Worm (Caenorhabditis elegans) whole organism, L4 larva: ENCODE data around the gene B0563.8.
A peak's percentile ranks its signal among the peaks of the same experiment; 100 is the strongest.

ENCODE experiments used
- F10B5.3 ChIP-seq: sonication (generic microtip); optimal IDR thresholded peaks from 2 replicates; lab custom pipeline; 2016; ENCODE audit warnings: mild to moderate bottlenecking, missing genetic modification characterization, missing compliant biosample characterization
- F26F4.8 ChIP-seq: fragments of 200-800 bp; sonication (Bioruptor generic); conservative IDR thresholded peaks from 2 replicates; pipeline ENCODE4 v1.3.6; 2022; ENCODE audit warnings: missing genetic modification characterization, missing compliant biosample characterization
- F49E8.2 ChIP-seq: sonication (generic microtip); optimal IDR thresholded peaks from 2 replicates; lab custom pipeline; 2016; ENCODE audit warnings: missing compliant biosample characterization, mild to moderate bottlenecking, missing genetic modification characterization, borderline replicate concordance
- Y105C5A.15 ChIP-seq: fragments of 200-800 bp; sonication (Bioruptor generic); IDR thresholded peaks from 2 replicates; pipeline ENCODE4 v1.3.6; 2022; ENCODE audit warnings: missing genetic modification characterization, missing compliant biosample characterization
- ZK337.2 ChIP-seq: fragments of 200-800 bp; sonication (Bioruptor generic); IDR thresholded peaks from 2 replicates; pipeline ENCODE4 v1.3.6; 2022; ENCODE audit warnings: missing genetic modification reagents, missing genetic modification characterization, missing compliant biosample characterization
- aha-1 ChIP-seq: fragments of 150-350 bp; peaks from one replicate; lab custom pipeline; 2014; ENCODE audit warnings: missing biosample characterization, missing genetic modification characterization
- aly-2 ChIP-seq: sonication (generic microtip); optimal IDR thresholded peaks from 2 replicates; lab custom pipeline; 2018; ENCODE audit warnings: missing biosample characterization, missing genetic modification characterization
- ceh-28 ChIP-seq: fragments of 150-350 bp; optimal IDR thresholded peaks from 2 replicates; lab custom pipeline; 2014; ENCODE audit warnings: missing biosample characterization, missing genetic modification reagents, missing genetic modification characterization
- ces-1 ChIP-seq: fragments of 150-350 bp; sonication (generic microtip); optimal IDR thresholded peaks from 4 replicates; lab custom pipeline; 2014; ENCODE audit warnings: missing biosample characterization, missing genetic modification reagents, missing genetic modification characterization
- ctbp-1 ChIP-seq: fragments of 200-800 bp; sonication (Bioruptor generic); IDR thresholded peaks from 2 replicates; pipeline ENCODE4 v1.3.6; 2022; ENCODE audit warnings: missing genetic modification reagents, missing genetic modification characterization, missing compliant biosample characterization
- daf-12 ChIP-seq: fragments of 150-350 bp; optimal IDR thresholded peaks from 2 replicates; lab custom pipeline; 2014; ENCODE audit warnings: missing biosample characterization, missing genetic modification reagents, missing genetic modification characterization
- daf-16 ChIP-seq, 3 experiments: sonication (generic microtip); optimal IDR thresholded peaks; 2 replicates each; lab custom pipeline; 2016 to 2017; ENCODE audit warnings: missing genetic modification characterization in 3 of 3, missing genetic modification reagents in 3 of 3, mild to moderate bottlenecking in 2 of 3, missing compliant biosample characterization in 2 of 3, missing biosample characterization in 1 of 3, moderate library complexity in 1 of 3
- daf-8 ChIP-seq: fragments of 200-800 bp; sonication (Bioruptor generic); IDR thresholded peaks from 2 replicates; pipeline ENCODE4 v1.3.6; 2022; ENCODE audit warnings: missing genetic modification characterization, missing compliant biosample characterization
- dmd-6 ChIP-seq: fragments of 200-800 bp; sonication (Bioruptor generic); IDR thresholded peaks from 2 replicates; pipeline ENCODE4 v1.3.6; 2022; ENCODE audit warnings: missing genetic modification reagents, missing genetic modification characterization, missing compliant biosample characterization
- dpl-1 ChIP-seq: fragments of 150-350 bp; optimal IDR thresholded peaks from 2 replicates; lab custom pipeline; 2014; ENCODE audit warnings: missing biosample characterization, missing genetic modification reagents, missing genetic modification characterization
- duxl-1 ChIP-seq: sonication (generic microtip); optimal IDR thresholded peaks from 2 replicates; lab custom pipeline; 2016; ENCODE audit warnings: mild to moderate bottlenecking, missing genetic modification characterization, moderate library complexity, missing compliant biosample characterization; ENCODE audit not compliant: poor library complexity
- egl-43 ChIP-seq: fragments of 200-800 bp; sonication (Bioruptor generic); IDR thresholded peaks from 2 replicates; pipeline ENCODE4 v1.3.6; 2022; ENCODE audit warnings: missing genetic modification reagents, missing genetic modification characterization, missing compliant biosample characterization
- fos-1 ChIP-seq: fragments of 150-350 bp; optimal IDR thresholded peaks from 2 replicates; lab custom pipeline; 2014; ENCODE audit warnings: missing biosample characterization, missing genetic modification characterization
- gei-8 ChIP-seq: fragments of 200-800 bp; sonication (Bioruptor generic); optimal IDR thresholded peaks from 2 replicates; lab custom pipeline; 2018; ENCODE audit warnings: mild to moderate bottlenecking, missing genetic modification characterization, missing compliant biosample characterization
- hlh-30 ChIP-seq: sonication (generic microtip); optimal IDR thresholded peaks from 2 replicates; lab custom pipeline; 2017; ENCODE audit warnings: antibody characterized with exemption, mild to moderate bottlenecking, missing genetic modification characterization, missing compliant biosample characterization; ENCODE audit not compliant: insufficient read depth
- hmg-1.1 ChIP-seq: fragments of 200-800 bp; sonication (Bioruptor generic); IDR thresholded peaks from 2 replicates; pipeline ENCODE4 v1.3.6; 2022; ENCODE audit warnings: missing genetic modification reagents, missing genetic modification characterization, missing compliant biosample characterization
- lim-7 ChIP-seq: fragments of 200-800 bp; sonication (Bioruptor generic); IDR thresholded peaks from 2 replicates; pipeline ENCODE4 v1.3.6; 2022; ENCODE audit warnings: missing genetic modification characterization, missing compliant biosample characterization
- lin-1 ChIP-seq: fragments of 200-800 bp; sonication (Bioruptor generic); IDR thresholded peaks from 2 replicates; pipeline ENCODE4 v1.3.6; 2022; ENCODE audit warnings: missing genetic modification reagents, missing genetic modification characterization, missing compliant biosample characterization
- lin-13 ChIP-seq: fragments of 150-350 bp; optimal IDR thresholded peaks from 2 replicates; lab custom pipeline; 2014; ENCODE audit warnings: missing biosample characterization, missing genetic modification reagents, missing genetic modification characterization
- lsy-2 ChIP-seq, 2 experiments: fragments of 150-350 bp in 1 of 2; sonication (generic microtip) in 1 of 2; optimal IDR thresholded peaks; 2 replicates each; lab custom pipeline; 2014 to 2017; ENCODE audit warnings: missing biosample characterization in 2 of 2, missing genetic modification characterization in 2 of 2
- madf-5 ChIP-seq, 2 experiments: fragments of 200-800 bp; sonication (Bioruptor generic); IDR thresholded peaks; 2 replicates each; pipeline ENCODE4 v1.3.6; 2022; ENCODE audit warnings: missing compliant biosample characterization in 2 of 2, missing genetic modification characterization in 2 of 2
- mdl-1 ChIP-seq, 2 experiments: fragments of 150-350 bp in 1 of 2; sonication (generic microtip) in 1 of 2; optimal IDR thresholded peaks; 2 replicates each; lab custom pipeline; 2014 to 2017; ENCODE audit warnings: missing biosample characterization in 2 of 2, missing genetic modification characterization in 2 of 2
- mep-1 ChIP-seq: fragments of 150-350 bp; sonication (generic microtip); optimal IDR thresholded peaks from 3 replicates; lab custom pipeline; 2014; ENCODE audit warnings: missing biosample characterization, missing genetic modification characterization
- mes-2 ChIP-seq: sonication (generic microtip); optimal IDR thresholded peaks from 2 replicates; lab custom pipeline; 2016; ENCODE audit warnings: missing genotype, mild to moderate bottlenecking, missing genetic modification characterization, missing compliant biosample characterization; ENCODE audit not compliant: poor library complexity, severe bottlenecking
- mxl-3 ChIP-seq: fragments of 200-800 bp; sonication (Bioruptor generic); optimal IDR thresholded peaks from 2 replicates; lab custom pipeline; 2018; ENCODE audit warnings: mild to moderate bottlenecking, missing genetic modification characterization, missing compliant biosample characterization
- nhr-10 ChIP-seq: fragments of 150-350 bp; optimal IDR thresholded peaks from 2 replicates; lab custom pipeline; 2014; ENCODE audit warnings: missing biosample characterization, missing genetic modification characterization
- nhr-11 ChIP-seq: fragments of 150-350 bp; optimal IDR thresholded peaks from 2 replicates; lab custom pipeline; 2014; ENCODE audit warnings: missing biosample characterization, missing genetic modification characterization
- nhr-237 ChIP-seq: sonication (generic microtip); optimal IDR thresholded peaks from 2 replicates; lab custom pipeline; 2017; ENCODE audit warnings: missing biosample characterization, missing genetic modification characterization
- nhr-25 ChIP-seq: sonication (generic microtip); optimal IDR thresholded peaks from 2 replicates; lab custom pipeline; 2017; ENCODE audit warnings: missing genetic modification characterization, mild to moderate bottlenecking, missing compliant biosample characterization, antibody characterized with exemption, moderate library complexity, borderline replicate concordance; ENCODE audit not compliant: insufficient read depth
- nhr-28 ChIP-seq: fragments of 150-350 bp; optimal IDR thresholded peaks from 2 replicates; lab custom pipeline; 2014; ENCODE audit warnings: missing biosample characterization, missing genetic modification characterization
- nhr-41 ChIP-seq: fragments of 200-800 bp; sonication (Bioruptor generic); IDR thresholded peaks from 2 replicates; pipeline ENCODE4 v1.3.6; 2022; ENCODE audit warnings: missing genetic modification reagents, missing genetic modification characterization, missing compliant biosample characterization
- nhr-48 ChIP-seq: sonication (generic microtip); optimal IDR thresholded peaks from 2 replicates; lab custom pipeline; 2016; ENCODE audit warnings: mild to moderate bottlenecking, missing genetic modification characterization, missing compliant biosample characterization
- nhr-6 ChIP-seq: fragments of 150-350 bp; optimal IDR thresholded peaks from 2 replicates; lab custom pipeline; 2014; ENCODE audit warnings: missing biosample characterization, missing genetic modification characterization
- sdz-12 ChIP-seq: fragments of 200-800 bp; sonication (Bioruptor generic); optimal IDR thresholded peaks from 2 replicates; lab custom pipeline; 2018; ENCODE audit warnings: mild to moderate bottlenecking, missing genetic modification characterization, missing compliant biosample characterization
- set-16 ChIP-seq: fragments of 200-800 bp; sonication (Bioruptor generic); IDR thresholded peaks from 2 replicates; pipeline ENCODE4 v1.3.6; 2022; ENCODE audit warnings: missing genetic modification reagents, missing genetic modification characterization, missing compliant biosample characterization
- snpc-1.2 ChIP-seq: fragments of 200-800 bp; sonication (Bioruptor generic); IDR thresholded peaks from 2 replicates; pipeline ENCODE4 v1.3.6; 2022; ENCODE audit warnings: missing genetic modification reagents, missing genetic modification characterization, missing compliant biosample characterization
- snpc-4 ChIP-seq: fragments of 150-350 bp; optimal IDR thresholded peaks from 2 replicates; lab custom pipeline; 2014; ENCODE audit warnings: missing biosample characterization, missing genetic modification characterization
- tra-1 ChIP-seq: fragments of 200-800 bp; sonication (Bioruptor generic); IDR thresholded peaks from 2 replicates; pipeline ENCODE4 v1.3.6; 2022; ENCODE audit warnings: missing genetic modification reagents, missing genetic modification characterization, missing compliant biosample characterization
- unc-39 ChIP-seq: sonication (generic microtip); optimal IDR thresholded peaks from 2 replicates; lab custom pipeline; 2017; ENCODE audit warnings: missing biosample characterization, missing genetic modification characterization
- unc-62 ChIP-seq, 3 experiments: fragments of 150-350 bp in 1 of 3; sonication (generic microtip); optimal IDR thresholded peaks in 2 of 3; peaks in 1 of 3; 1 replicate in 1 of 3; 2 replicates in 2 of 3; lab custom pipeline; 2014 to 2017; ENCODE audit warnings: missing biosample characterization in 3 of 3, missing genetic modification characterization in 3 of 3, missing genetic modification reagents in 3 of 3, missing genotype in 1 of 3
- vab-7 ChIP-seq: fragments of 200-800 bp; sonication (Bioruptor generic); IDR thresholded peaks from 2 replicates; pipeline ENCODE4 v1.3.6; 2022; ENCODE audit warnings: missing genetic modification reagents, missing genetic modification characterization, missing compliant biosample characterization
- zfp-2 ChIP-seq: sonication (generic microtip); optimal IDR thresholded peaks from 2 replicates; lab custom pipeline; 2016; ENCODE audit warnings: mild to moderate bottlenecking, missing genetic modification characterization, missing compliant biosample characterization
- ztf-11 ChIP-seq: fragments of 150-350 bp; optimal IDR thresholded peaks from 2 replicates; lab custom pipeline; 2014; ENCODE audit warnings: missing biosample characterization, missing genetic modification characterization

The B0563.8 gene

DNA sequence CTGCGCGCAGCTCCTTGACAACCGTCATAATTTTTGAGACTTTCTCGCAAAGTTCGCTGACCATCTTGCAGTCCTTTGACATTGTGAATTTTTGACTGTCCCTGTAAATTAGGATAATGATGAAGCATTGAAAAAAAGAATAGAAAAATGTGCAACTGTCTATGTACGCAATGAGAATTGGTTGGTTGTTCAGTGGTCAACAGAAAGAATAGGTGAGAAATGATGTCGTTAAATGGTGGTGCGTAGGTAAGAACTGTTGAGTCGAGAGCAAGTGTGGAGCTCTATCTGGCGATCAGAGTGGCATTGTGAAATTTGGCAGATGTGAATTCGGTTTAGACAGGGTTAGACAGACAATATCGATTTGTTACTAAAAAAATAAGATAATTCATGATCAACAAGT, at the start of gene B0563.8:
TSS of gene B0563.8 (minus strand) at position 101 of the 400 bp plus-strand sequence.
- TF ChIP-seq lin-13 (GFP tag; lab: Kevin White, UChicago), result no peak

DNA sequence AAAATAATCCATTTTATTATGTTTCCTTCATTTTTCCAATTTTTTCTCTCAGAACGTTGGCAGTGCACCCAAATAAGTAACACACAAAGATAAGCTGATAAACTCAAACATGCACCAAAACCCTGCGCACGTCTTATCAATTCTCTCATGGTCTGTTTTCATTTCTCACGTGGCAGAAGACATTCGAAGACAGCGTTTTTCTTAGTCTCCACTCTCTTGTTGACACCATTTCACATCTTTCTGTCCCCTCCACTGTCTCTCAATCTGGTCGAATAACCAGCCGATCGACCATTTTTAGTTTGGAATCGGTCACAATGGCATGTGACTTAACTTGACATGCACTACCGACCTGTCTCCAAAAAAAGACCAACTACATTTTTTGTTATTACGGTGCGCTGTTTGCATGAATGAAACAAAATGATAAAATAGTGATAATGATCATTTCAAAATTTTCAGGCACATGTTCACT, 39.6 kb upstream of the B0563.8 start, which contains the start of gene C35B8.3:
TSS of gene C35B8.3 (plus strand) at position 51 of the 469 bp plus-strand sequence.
- peak; percentile 41 for TF ChIP-seq nhr-10 (tag; lab: Kevin White, UChicago)
- TF ChIP-seq tra-1, result 0 out of 2 replicates have a peak, but pooled peaks have one; percentile 39
- TF ChIP-seq ceh-28 (tag; lab: Kevin White, UChicago), result no peak
- TF ChIP-seq ctbp-1 (GFP tag; lab: Robert Waterston, UW), result no peak
- TF ChIP-seq madf-5 (GFP tag; IDR thresholded peaks at IDR 0.05; lab: Robert Waterston, UW), result no peak
- TF ChIP-seq nhr-6 (tag; lab: Kevin White, UChicago), result no peak
- TF ChIP-seq lsy-2 (tag; optimal IDR thresholded peaks at IDR 0.05; lab: Kevin White, UChicago), result no peak
- TF ChIP-seq daf-8, result no peak
- TF ChIP-seq F26F4.8, result no peak
- no peak for TF ChIP-seq F10B5.3
- peak; percentile 97 for TF ChIP-seq aha-1
- no peak for TF ChIP-seq nhr-11 (tag; lab: Kevin White, UChicago)
- TF ChIP-seq vab-7, result no peak
- TF ChIP-seq ztf-11 (tag; lab: Kevin White, UChicago), result no peak
- TF ChIP-seq sdz-12 (GFP tag; lab: Kevin White, UChicago), result no peak
- TF ChIP-seq ZK337.2 (GFP tag; lab: Robert Waterston, UW), result no peak
- no peak for TF ChIP-seq lim-7 (GFP tag; lab: Robert Waterston, UW)
- no peak for TF ChIP-seq snpc-1.2
- TF ChIP-seq mep-1 (tag; lab: Kevin White, UChicago), result peak; percentile 31
- TF ChIP-seq gei-8 (GFP tag; lab: Kevin White, UChicago), result peak; percentile 22
- no peak for TF ChIP-seq daf-12
- no peak for TF ChIP-seq Y105C5A.15 (GFP tag; lab: Robert Waterston, UW)
- no peak for TF ChIP-seq aly-2 (tag; lab: Kevin White, UChicago)
- TF ChIP-seq F49E8.2, result no peak
- TF ChIP-seq mdl-1 (tag; optimal IDR thresholded peaks at IDR 0.05; lab: Kevin White, UChicago), result peak; percentile 15 to 91
- no peak for TF ChIP-seq zfp-2 (tag; lab: Kevin White, UChicago)
- TF ChIP-seq hlh-30 (tag; lab: Kevin White, UChicago), result peak; percentile 84
- TF ChIP-seq nhr-41 (GFP tag; lab: Robert Waterston, UW), result no peak
- no peak for TF ChIP-seq hmg-1.1 (GFP tag; lab: Robert Waterston, UW)
- TF ChIP-seq duxl-1 (tag; lab: Kevin White, UChicago), result no peak
- TF ChIP-seq dpl-1, result no peak
- TF ChIP-seq dmd-6 (GFP tag; lab: Robert Waterston, UW), result peak; percentile 82
- peak; percentile 67 for TF ChIP-seq mxl-3 (GFP tag; lab: Kevin White, UChicago)
- no peak for TF ChIP-seq nhr-237 (tag; lab: Kevin White, UChicago)
- peak; percentile 42 for TF ChIP-seq nhr-25 (tag; lab: Kevin White, UChicago)
- no peak for TF ChIP-seq unc-39 (tag; lab: Kevin White, UChicago)
- peak in 1 of 2 experiments; percentile 84 for TF ChIP-seq unc-62 (GFP tag; optimal IDR thresholded peaks at IDR 0.05 in 1 of 2; lab: Kevin White, UChicago)
- TF ChIP-seq unc-62 (tag; optimal IDR thresholded peaks at IDR 0.05; lab: Kevin White, UChicago), result no peak
- no peak for TF ChIP-seq daf-16 (GFP tag; optimal IDR thresholded peaks at IDR 0.05; lab: Kevin White, UChicago)
- TF ChIP-seq daf-16 (tag; optimal IDR thresholded peaks at IDR 0.05; lab: Kevin White, UChicago), result peak; percentile 81
- TF ChIP-seq nhr-28 (tag; lab: Kevin White, UChicago), result peak; percentile 88
- no peak for TF ChIP-seq ces-1 (GFP tag; lab: Kevin White, UChicago)
- no peak for TF ChIP-seq lin-1 (GFP tag; lab: Robert Waterston, UW)
- TF ChIP-seq snpc-4 (tag; lab: Kevin White, UChicago), result no peak
- TF ChIP-seq mes-2 (tag; lab: Kevin White, UChicago), result peak; percentile 16
- TF ChIP-seq egl-43 (GFP tag; lab: Robert Waterston, UW), result no peak
- no peak for TF ChIP-seq fos-1 (tag; lab: Kevin White, UChicago)
- TF ChIP-seq set-16 (GFP tag; lab: Robert Waterston, UW), result no peak
- TF ChIP-seq nhr-48 (tag; lab: Kevin White, UChicago), result peak; percentile 83
